Worm (Caenorhabditis elegans): ENCODE results near the gene T28D9.16.
A peak's percentile ranks its signal among the peaks of the same experiment; 100 is the strongest.

The T28D9.16 gene

DNA sequence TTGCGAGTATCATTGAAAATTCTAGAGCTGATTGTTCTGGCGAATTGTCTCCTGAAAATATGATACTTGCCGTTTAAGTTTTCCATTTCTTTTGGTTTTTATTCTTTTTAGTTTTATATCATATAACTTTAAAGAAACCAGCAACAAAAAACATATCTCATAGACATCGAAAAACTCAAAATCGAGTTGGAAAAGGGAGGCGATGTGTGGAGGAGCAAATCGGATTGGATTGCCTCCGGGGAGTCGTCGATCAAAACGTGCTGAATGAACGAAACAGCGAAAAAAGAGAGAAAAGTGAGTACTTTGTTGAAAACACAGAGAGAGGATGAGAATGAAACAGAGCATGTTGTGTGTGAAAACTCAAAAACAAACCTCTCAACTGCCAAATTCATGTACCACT lies 21.6 kb downstream of the T28D9.16 start:
- TF ChIP-seq lin-14 (GFP tag; optimal IDR thresholded peaks at IDR 0.05) (peak; percentile 58), ceh-90 (tag; optimal IDR thresholded peaks at IDR 0.05) (no peak), ama-1 (optimal IDR thresholded peaks at IDR 0.05) (no peak), efl-1 (optimal IDR thresholded peaks at IDR 0.05) (no peak), efl-1 (GFP tag; optimal IDR thresholded peaks at IDR 0.05 in 1 of 2) (no peak), xbp-1 (tag; optimal IDR thresholded peaks at IDR 0.05) (no peak), sptf-1 (tag; optimal IDR thresholded peaks at IDR 0.05) (no peak), ztf-4 (tag; optimal IDR thresholded peaks at IDR 0.05) (no peak)

DNA sequence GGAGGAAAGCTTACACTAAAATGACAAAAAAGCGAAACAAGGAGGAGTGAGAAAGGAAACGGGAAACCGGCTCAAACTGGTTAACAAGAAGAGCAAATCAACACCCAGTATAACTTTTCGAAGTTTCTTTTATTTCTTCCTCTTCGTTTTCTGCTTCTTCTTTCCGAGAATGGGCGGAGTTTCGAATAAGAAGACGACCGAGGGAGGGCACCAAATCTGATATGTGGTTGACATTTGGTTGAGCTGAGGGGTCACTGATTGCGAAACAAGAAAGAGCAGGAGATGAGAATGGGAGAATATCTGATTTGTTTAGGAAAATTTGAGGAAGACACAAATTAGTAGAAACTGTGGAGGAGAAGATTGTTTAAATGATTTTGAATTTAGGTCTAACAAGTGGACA lies 23.1 kb downstream of the T28D9.16 start:
- peak; percentile 44 for TF ChIP-seq fkh-10 (GFP tag; optimal IDR thresholded peaks at IDR 0.05)
- TF ChIP-seq zag-1 (tag; optimal IDR thresholded peaks at IDR 0.05): no peak
- TF ChIP-seq lin-14 (GFP tag; optimal IDR thresholded peaks at IDR 0.05): peak; percentile 59

DNA sequence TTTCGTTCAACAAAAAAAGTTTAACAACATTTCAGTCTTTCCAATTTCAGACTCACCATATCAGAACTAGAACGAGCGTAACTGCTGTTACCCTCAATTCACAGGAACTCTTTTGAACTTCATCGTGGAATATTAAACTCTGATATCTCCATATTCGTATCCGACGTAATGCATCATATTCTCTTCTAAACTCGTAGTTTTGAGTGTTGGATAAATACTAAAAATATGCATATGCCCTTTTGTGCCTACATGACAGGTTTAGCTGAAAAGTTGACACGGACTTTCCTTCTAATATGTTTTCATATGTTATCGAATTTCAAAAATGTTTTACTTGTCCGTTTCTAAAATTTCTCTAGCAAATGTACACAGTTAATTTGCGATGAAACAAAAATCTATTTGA lies 23.6 kb downstream of the T28D9.16 start, which contains the start of gene twk-49:
Gene twk-49 (minus strand): TSS at position 101 of the 400 bp plus-strand sequence.
- no peak for TF ChIP-seq nhr-84 (tag; optimal IDR thresholded peaks at IDR 0.05)
- no peak for TF ChIP-seq tbx-2 (tag; optimal IDR thresholded peaks at IDR 0.05)
- TF ChIP-seq fos-1 (tag; optimal IDR thresholded peaks at IDR 0.05): no peak
- no peak for TF ChIP-seq fkh-8 (tag; optimal IDR thresholded peaks at IDR 0.05)
- TF ChIP-seq skn-1 (tag; optimal IDR thresholded peaks at IDR 0.05): no peak
- TF ChIP-seq nhr-28 (tag; optimal IDR thresholded peaks at IDR 0.05): no peak
- no peak for TF ChIP-seq dpl-1 (GFP tag; optimal IDR thresholded peaks at IDR 0.05)
- TF ChIP-seq hpl-2 (GFP tag; optimal IDR thresholded peaks at IDR 0.05): no peak
- TF ChIP-seq ceh-63 (GFP tag; optimal IDR thresholded peaks at IDR 0.05): no peak
- TF ChIP-seq C16A3.4 (tag; optimal IDR thresholded peaks at IDR 0.05): no peak

DNA sequence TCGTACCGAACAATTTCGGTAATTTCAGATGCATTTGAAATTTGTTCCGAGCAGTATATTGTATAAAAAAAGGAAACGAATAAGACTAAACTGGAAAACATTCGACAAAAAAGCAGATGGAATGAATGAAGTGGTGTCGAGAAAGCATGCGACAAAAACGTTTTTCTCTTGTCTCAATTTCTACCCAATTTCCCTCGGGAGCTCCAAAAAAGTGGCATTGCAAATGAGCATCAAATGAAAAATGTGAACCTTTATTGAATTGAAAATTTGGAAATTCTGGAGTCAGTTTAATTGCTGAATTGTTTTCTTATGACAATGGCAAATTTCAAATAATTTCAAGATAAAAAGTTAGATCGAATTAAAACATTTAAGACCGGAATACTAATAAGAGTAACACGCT lies 24.7 kb downstream of the T28D9.16 start, which contains the start of gene R05G9.5:
Gene R05G9.5 (minus strand): TSS at position 101 of the 400 bp plus-strand sequence.
- TF ChIP-seq nhr-84 (tag; optimal IDR thresholded peaks at IDR 0.05): no peak
- TF ChIP-seq nhr-77 (tag; optimal IDR thresholded peaks at IDR 0.05): no peak
- peak; percentile 12 for TF ChIP-seq lin-14 (GFP tag; optimal IDR thresholded peaks at IDR 0.05)
- TF ChIP-seq nhr-19 (GFP tag; conservative IDR thresholded peaks at IDR 0.05): no peak

DNA sequence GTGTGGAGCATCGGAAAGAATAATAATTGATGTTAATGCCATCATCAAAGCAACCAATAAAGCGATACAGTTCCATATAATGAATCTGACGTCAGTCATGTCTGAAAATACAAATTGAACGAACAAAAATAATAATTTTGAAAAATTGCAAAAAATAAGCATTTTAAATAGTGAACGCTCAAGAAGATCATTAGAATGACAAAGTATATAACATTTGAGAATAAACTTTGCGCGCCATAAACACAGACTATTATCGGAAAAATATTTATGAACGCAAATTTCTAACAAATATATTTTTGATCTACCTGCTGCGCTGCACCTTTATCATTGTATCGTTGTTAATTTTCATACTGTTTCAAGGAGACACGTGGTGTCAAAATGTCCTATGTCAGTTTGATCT lies 25.9 kb downstream of the T28D9.16 start, which contains the start of gene R05G9.3:
Gene R05G9.3 (minus strand): TSS at position 101 of the 400 bp plus-strand sequence.
- TF ChIP-seq zip-4 (GFP tag; optimal IDR thresholded peaks at IDR 0.05): no peak
- no peak for TF ChIP-seq fkh-8 (tag; optimal IDR thresholded peaks at IDR 0.05)
- TF ChIP-seq unc-130 (tag; optimal IDR thresholded peaks at IDR 0.05): no peak
- no peak for TF ChIP-seq ztf-4 (tag; optimal IDR thresholded peaks at IDR 0.05)

ce11 chrII:6502826-6503225 lies 27.3 kb downstream of the T28D9.16 start, which contains the start of gene R05G9.1:
Gene R05G9.1 (plus strand): TSS chrII:6503168.
- TF ChIP-seq grh-1 (GFP tag; IDR thresholded peaks at IDR 0.05): no peak
- TF ChIP-seq fos-1 (tag; optimal IDR thresholded peaks at IDR 0.05): no peak
- no peak for TF ChIP-seq xbp-1 (tag; optimal IDR thresholded peaks at IDR 0.05)
- no peak for TF ChIP-seq dpl-1 (GFP tag; optimal IDR thresholded peaks at IDR 0.05)
- no peak for TF ChIP-seq nhr-84 (tag; optimal IDR thresholded peaks at IDR 0.05)
- TF ChIP-seq mep-1 (tag; optimal IDR thresholded peaks at IDR 0.05): no peak
- TF ChIP-seq mef-2 (tag; optimal IDR thresholded peaks at IDR 0.05): no peak
- TF ChIP-seq fkh-10 (GFP tag; optimal IDR thresholded peaks at IDR 0.05): no peak
- TF ChIP-seq ceh-8 (GFP tag; optimal IDR thresholded peaks at IDR 0.05): no peak
- TF ChIP-seq efl-1 (optimal IDR thresholded peaks at IDR 0.05): peak; percentile 19 to 35
- peak; percentile 1 to 90 for TF ChIP-seq efl-1 (GFP tag; optimal IDR thresholded peaks at IDR 0.05 in 1 of 2)
- no peak for TF ChIP-seq pax-3 (tag; optimal IDR thresholded peaks at IDR 0.05)
- TF ChIP-seq lin-14 (GFP tag; optimal IDR thresholded peaks at IDR 0.05): peak; percentile 43

DNA sequence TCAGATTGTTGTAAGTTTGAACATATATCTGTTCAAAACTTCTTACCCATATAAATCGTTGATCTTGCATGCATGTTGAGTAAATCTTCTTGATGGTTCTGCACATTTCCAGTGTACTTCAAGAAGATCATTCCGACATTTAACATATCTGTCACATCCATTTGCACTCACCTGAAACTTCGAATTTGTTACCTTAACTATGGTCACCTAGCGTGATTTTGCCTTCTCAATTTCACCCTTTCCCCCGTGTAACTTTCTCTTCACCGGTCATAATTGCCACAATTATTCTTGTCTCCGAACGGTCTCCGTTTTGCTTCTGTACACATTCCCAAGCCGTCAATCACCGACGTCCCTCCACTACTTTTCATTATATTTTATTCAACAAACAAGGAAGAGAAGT lies 37.9 kb downstream of the T28D9.16 start:
- no peak for TF ChIP-seq lin-15B (tag; optimal IDR thresholded peaks at IDR 0.05)
- peak; percentile 65 for TF ChIP-seq blmp-1 (tag; optimal IDR thresholded peaks at IDR 0.05)

Measured in whole organism, L1 larva.